Fruit fly (Drosophila melanogaster) S2 (cell line): ENCODE measurements around the gene CG32548.

ENCODE experiments used
- CG8478 ChIP-seq: fragments of >200 bp; optimal IDR thresholded peaks from 2 replicates; lab custom pipeline; 2018
- CTCF ChIP-seq, 2 experiments: fragments of >200 bp; optimal IDR thresholded peaks; 2 replicates each; lab custom pipeline; 2018

- TF ChIP-seq CG8478 (lab: Kevin White, UChicago) (no peak), CTCF (optimal IDR thresholded peaks at IDR 0.05; lab: Kevin White, UChicago) (no peak)
Observed at dm6 chrX:18438568-18438967, 1.8 kb downstream of the CG32548 start, which contains the start of gene CG32551.
